Worm (Caenorhabditis elegans) whole organism, mixed stage, embryonic: ENCODE data around the gene ptrg-1.

Experiments
- M03D4.4 ChIP-seq: sonication (generic microtip); optimal IDR thresholded peaks from 2 replicates; lab custom pipeline; 2017; ENCODE audit warnings: mild to moderate bottlenecking, missing genetic modification characterization, missing compliant biosample characterization
- bed-3 ChIP-seq: fragments of 200-800 bp; sonication (Bioruptor generic); optimal IDR thresholded peaks from 3 replicates; lab custom pipeline; 2018; ENCODE audit warnings: mild to moderate bottlenecking, missing genetic modification characterization, moderate library complexity, missing compliant biosample characterization
- blmp-1 ChIP-seq: fragments of 150-350 bp; optimal IDR thresholded peaks from 2 replicates; lab custom pipeline; 2014; ENCODE audit warnings: missing biosample characterization, missing genetic modification characterization
- ceh-39 ChIP-seq: fragments of 150-350 bp; optimal IDR thresholded peaks from 2 replicates; lab custom pipeline; 2014; ENCODE audit warnings: missing biosample characterization, missing genetic modification characterization
- ceh-43 ChIP-seq: fragments of 200-800 bp; sonication (Bioruptor generic); optimal IDR thresholded peaks from 2 replicates; lab custom pipeline; 2018; ENCODE audit warnings: mild to moderate bottlenecking, missing genetic modification characterization, moderate library complexity, missing compliant biosample characterization
- ceh-83 ChIP-seq: fragments of 200-800 bp; sonication (Bioruptor generic); optimal IDR thresholded peaks from 2 replicates; lab custom pipeline; 2018; ENCODE audit warnings: mild to moderate bottlenecking, missing genetic modification characterization, missing compliant biosample characterization
- cnd-1 ChIP-seq: fragments of 200-800 bp; sonication (Bioruptor generic); optimal IDR thresholded peaks from 2 replicates; lab custom pipeline; 2018; ENCODE audit warnings: mild to moderate bottlenecking, missing genetic modification characterization, missing compliant biosample characterization
- drap-1 ChIP-seq: fragments of 200-800 bp; sonication (Bioruptor generic); optimal IDR thresholded peaks from 3 replicates; lab custom pipeline; 2018; ENCODE audit warnings: mild to moderate bottlenecking, missing genetic modification characterization, missing compliant biosample characterization
- elt-1 ChIP-seq: sonication (generic microtip); optimal IDR thresholded peaks from 2 replicates; lab custom pipeline; 2017; ENCODE audit warnings: missing genetic modification characterization, mild to moderate bottlenecking, missing compliant biosample characterization, antibody characterized with exemption, moderate library complexity, borderline replicate concordance; ENCODE audit not compliant: insufficient read depth
- elt-3 ChIP-seq: fragments of 150-350 bp; optimal IDR thresholded peaks from 2 replicates; lab custom pipeline; 2014; ENCODE audit warnings: missing biosample characterization, missing genetic modification characterization
- flh-1 ChIP-seq: fragments of 200-800 bp; sonication (Bioruptor generic); optimal IDR thresholded peaks from 2 replicates; lab custom pipeline; 2018; ENCODE audit warnings: mild to moderate bottlenecking, missing genetic modification characterization, moderate library complexity, missing compliant biosample characterization
- ham-2 ChIP-seq: fragments of 200-800 bp; sonication (Bioruptor generic); optimal IDR thresholded peaks from 2 replicates; lab custom pipeline; 2018; ENCODE audit warnings: mild to moderate bottlenecking, missing genetic modification characterization, missing compliant biosample characterization
- hlh-1 ChIP-seq: fragments of 150-350 bp; optimal IDR thresholded peaks from 2 replicates; lab custom pipeline; 2014; ENCODE audit warnings: missing biosample characterization, missing genetic modification reagents, missing genetic modification characterization
- lin-13 ChIP-seq: fragments of 150-350 bp; optimal IDR thresholded peaks from 2 replicates; lab custom pipeline; 2014; ENCODE audit warnings: missing biosample characterization, missing genetic modification characterization
- lin-32 ChIP-seq: fragments of 200-800 bp; sonication (Bioruptor generic); optimal IDR thresholded peaks from 2 replicates; lab custom pipeline; 2018; ENCODE audit warnings: mild to moderate bottlenecking, missing genetic modification characterization, missing compliant biosample characterization
- lsy-2 ChIP-seq: fragments of 150-350 bp; optimal IDR thresholded peaks from 2 replicates; lab custom pipeline; 2014; ENCODE audit warnings: missing biosample characterization, missing genetic modification characterization
- mab-5 ChIP-seq: fragments of 150-350 bp; optimal IDR thresholded peaks from 2 replicates; lab custom pipeline; 2014; ENCODE audit warnings: missing biosample characterization, missing genetic modification characterization
- mep-1 ChIP-seq: fragments of 150-350 bp; optimal IDR thresholded peaks from 2 replicates; lab custom pipeline; 2017; ENCODE audit warnings: missing biosample characterization, missing genetic modification reagents, missing genetic modification characterization, inconsistent platforms
- mls-2 ChIP-seq: sonication (generic microtip); optimal IDR thresholded peaks from 2 replicates; lab custom pipeline; 2016; ENCODE audit warnings: mild to moderate bottlenecking, missing genetic modification characterization, moderate library complexity, missing compliant biosample characterization
- nhr-12 ChIP-seq: fragments of 150-350 bp; optimal IDR thresholded peaks from 2 replicates; lab custom pipeline; 2014; ENCODE audit warnings: missing biosample characterization, missing genetic modification characterization
- nhr-2 ChIP-seq: fragments of 150-350 bp; optimal IDR thresholded peaks from 2 replicates; lab custom pipeline; 2014; ENCODE audit warnings: missing biosample characterization, missing genetic modification characterization
- nhr-237 ChIP-seq: fragments of 150-350 bp; optimal IDR thresholded peaks from 2 replicates; lab custom pipeline; 2014; ENCODE audit warnings: missing biosample characterization, missing genetic modification characterization
- nhr-28 ChIP-seq: fragments of 150-350 bp; optimal IDR thresholded peaks from 2 replicates; lab custom pipeline; 2014; ENCODE audit warnings: missing biosample characterization, missing genetic modification characterization
- nhr-76 ChIP-seq: sonication (generic microtip); optimal IDR thresholded peaks from 2 replicates; lab custom pipeline; 2017; ENCODE audit warnings: missing biosample characterization, missing genetic modification characterization
- sem-2 ChIP-seq: fragments of 200-800 bp; sonication (Bioruptor generic); optimal IDR thresholded peaks from 2 replicates; lab custom pipeline; 2018; ENCODE audit warnings: mild to moderate bottlenecking, missing genetic modification characterization, missing compliant biosample characterization
- snpc-4 ChIP-seq: fragments of 150-350 bp; optimal IDR thresholded peaks from 2 replicates; lab custom pipeline; 2014; ENCODE audit warnings: missing biosample characterization, missing genetic modification characterization
- tbx-8 ChIP-seq: fragments of 200-800 bp; sonication (Bioruptor generic); optimal IDR thresholded peaks from 2 replicates; lab custom pipeline; 2018; ENCODE audit warnings: mild to moderate bottlenecking, missing genetic modification characterization, moderate library complexity, missing compliant biosample characterization
- unc-120 ChIP-seq: sonication (generic microtip); optimal IDR thresholded peaks from 2 replicates; lab custom pipeline; 2017; ENCODE audit warnings: missing genetic modification characterization, missing compliant biosample characterization; ENCODE audit not compliant: poor library complexity, severe bottlenecking
- unc-62 ChIP-seq: fragments of 150-350 bp; optimal IDR thresholded peaks from 2 replicates; lab custom pipeline; 2014; ENCODE audit warnings: missing biosample characterization, missing genetic modification reagents, missing genetic modification characterization
- zip-8 ChIP-seq: fragments of 150-350 bp; optimal IDR thresholded peaks from 2 replicates; lab custom pipeline; 2014; ENCODE audit warnings: missing biosample characterization, missing genetic modification characterization
- ztf-11 ChIP-seq: fragments of 150-350 bp; optimal IDR thresholded peaks from 2 replicates; lab custom pipeline; 2014; ENCODE audit warnings: missing biosample characterization, missing genetic modification characterization

The ptrg-1 gene

DNA sequence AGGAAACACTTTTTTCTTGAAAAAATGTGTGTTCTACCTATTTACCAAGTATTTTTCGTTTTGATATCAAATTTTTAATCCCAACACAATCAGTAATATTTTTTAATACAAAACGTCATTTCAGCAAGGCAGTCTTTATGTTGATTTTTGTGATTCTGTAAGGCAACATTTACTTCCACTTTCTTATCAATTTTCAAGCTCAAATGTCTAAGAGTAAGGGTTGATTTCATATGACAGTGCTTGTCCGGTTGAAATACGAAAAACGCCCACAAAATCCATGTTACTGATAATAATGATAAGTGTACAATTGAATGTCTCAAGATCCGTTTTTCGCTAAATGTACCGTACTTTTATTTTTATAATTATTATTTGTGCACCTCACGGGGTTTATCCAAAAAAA, 41.9 kb upstream of the ptrg-1 start:
- TF ChIP-seq cnd-1 (tag; lab: Kevin White, UChicago) (no peak), nhr-12 (tag; lab: Kevin White, UChicago) (no peak), elt-3 (tag; lab: Kevin White, UChicago) (no peak), mab-5 (tag; lab: Kevin White, UChicago) (no peak), hlh-1 (no peak), blmp-1 (tag; lab: Kevin White, UChicago) (no peak), drap-1 (GFP tag; lab: Kevin White, UChicago) (no peak), zip-8 (tag; lab: Kevin White, UChicago) (no peak), flh-1 (no peak)

DNA sequence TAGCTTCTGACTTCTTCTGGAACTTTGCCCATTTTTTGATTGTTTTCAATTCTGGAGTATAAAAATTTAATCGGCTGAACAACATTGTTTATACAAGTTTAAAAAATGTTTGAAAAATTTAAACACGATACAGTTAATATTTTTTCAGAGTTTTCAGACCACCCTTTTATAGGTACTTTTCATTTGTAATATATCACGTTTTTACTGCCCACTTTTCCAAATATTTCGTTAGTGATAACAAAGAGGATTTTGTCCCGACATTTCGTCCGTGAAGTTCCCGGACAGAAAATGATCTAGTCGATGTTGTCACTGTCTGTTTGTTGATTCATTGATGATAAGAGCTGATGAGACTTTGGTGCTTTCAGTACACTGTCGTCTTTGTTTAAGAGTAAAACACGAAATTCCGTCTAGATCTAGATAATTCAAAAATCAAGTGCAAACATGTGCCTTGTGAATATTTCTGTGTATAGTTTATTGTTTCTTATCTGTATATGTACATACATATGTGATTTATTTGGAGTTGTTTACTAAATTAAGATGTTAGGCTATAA, 41.1 kb upstream of the ptrg-1 start, which contains the start of gene ech-9:
TSS of gene ech-9 (minus strand) at position 51 of the 551 bp plus-strand sequence.
- no peak for TF ChIP-seq ceh-83 (GFP tag; lab: Kevin White, UChicago)
- no peak for TF ChIP-seq elt-1 (tag; lab: Kevin White, UChicago)
- no peak for TF ChIP-seq lin-13 (tag; lab: Kevin White, UChicago)
- TF ChIP-seq, all 35 proteins: peak for 0

DNA sequence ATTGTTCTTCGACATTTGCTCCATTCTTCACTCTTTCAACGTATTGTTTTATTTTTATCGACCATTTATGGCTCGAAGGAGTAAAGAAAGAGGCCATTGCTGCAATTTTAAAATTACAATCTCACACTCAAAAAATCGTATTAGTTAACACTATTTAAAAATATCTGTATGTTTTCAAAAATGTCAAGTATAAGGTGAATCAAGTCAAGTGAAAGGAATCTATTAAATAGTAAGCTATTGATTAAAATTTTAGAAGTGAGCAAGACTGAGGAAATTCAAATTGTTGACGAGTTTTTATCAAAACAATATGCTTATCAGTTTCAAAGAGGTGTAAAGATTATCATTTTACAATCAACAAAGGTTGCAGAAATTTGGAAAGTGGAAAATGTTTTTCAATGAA, 38.2 kb upstream of the ptrg-1 start, which contains the start of gene F01G10.4:
TSS of gene F01G10.4 (minus strand) at position 101 of the 400 bp plus-strand sequence.
- TF ChIP-seq sem-2 (GFP tag; lab: Kevin White, UChicago): no peak
- no peak for TF ChIP-seq unc-62
- TF ChIP-seq ceh-39 (tag; lab: Kevin White, UChicago): no peak
- TF ChIP-seq mep-1 (tag; lab: Kevin White, UChicago): no peak
- no peak for TF ChIP-seq ceh-43 (GFP tag; lab: Kevin White, UChicago)
- TF ChIP-seq tbx-8 (GFP tag; lab: Kevin White, UChicago): no peak
- no peak for TF ChIP-seq hlh-1
- no peak for TF ChIP-seq snpc-4 (tag; lab: Kevin White, UChicago)
- TF ChIP-seq mls-2: no peak
- no peak for TF ChIP-seq nhr-237
- no peak for TF ChIP-seq mab-5 (tag; lab: Kevin White, UChicago)
- no peak for TF ChIP-seq flh-1
- TF ChIP-seq ham-2 (GFP tag; lab: Kevin White, UChicago): no peak
- no peak for TF ChIP-seq lsy-2 (tag; lab: Kevin White, UChicago)
- no peak for TF ChIP-seq nhr-2
- TF ChIP-seq, all 35 proteins: peak for 0

DNA sequence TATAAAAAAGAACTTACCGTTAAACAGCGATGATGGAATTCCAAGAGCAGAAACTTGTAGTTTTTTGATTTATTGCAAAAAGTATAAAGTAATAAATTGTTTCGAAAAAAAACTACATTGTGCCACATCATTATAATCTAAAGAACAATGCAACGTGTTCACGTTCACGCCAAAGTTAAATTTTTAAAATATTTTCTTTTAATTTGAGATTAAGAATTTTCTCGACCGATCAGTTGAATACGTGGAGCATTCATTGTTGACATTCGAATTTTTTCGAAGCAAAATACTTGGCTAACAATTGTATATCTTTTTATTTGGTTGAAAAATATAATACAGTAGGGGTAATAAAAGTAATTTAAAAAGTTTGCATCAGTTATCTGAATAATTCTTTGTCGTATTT, 36.7 kb upstream of the ptrg-1 start, which contains the start of gene F01G10.5:
TSS of gene F01G10.5 (minus strand) at position 101 of the 400 bp plus-strand sequence.
- TF ChIP-seq ztf-11 (tag; lab: Kevin White, UChicago) (no peak), nhr-76 (tag; lab: Kevin White, UChicago) (no peak), ceh-39 (tag; lab: Kevin White, UChicago) (no peak), cnd-1 (tag; lab: Kevin White, UChicago) (no peak), nhr-12 (tag; lab: Kevin White, UChicago) (no peak)

DNA sequence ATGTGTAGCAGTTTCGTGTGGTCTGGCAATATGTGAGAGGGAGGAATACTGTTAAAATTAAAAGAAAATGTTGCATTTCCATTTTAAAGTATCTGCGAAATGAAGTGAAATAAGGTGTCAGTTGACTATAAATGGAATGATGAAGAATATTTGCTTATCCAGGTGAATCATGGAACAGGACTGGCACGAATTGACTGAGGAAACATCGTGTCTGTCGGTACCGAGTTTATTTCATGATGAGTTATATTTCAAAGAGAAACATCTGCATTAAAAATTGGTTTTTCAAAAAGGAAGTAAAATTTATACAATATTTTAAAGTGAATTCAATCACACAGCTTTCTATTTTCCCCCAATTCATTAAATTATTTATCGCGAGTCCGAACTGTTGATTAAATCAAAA, 33.3 kb upstream of the ptrg-1 start, which contains the start of gene F01G10.6:
TSS of gene F01G10.6 (minus strand) at position 101 of the 400 bp plus-strand sequence.
- TF ChIP-seq nhr-76 (tag; lab: Kevin White, UChicago) (no peak), ceh-39 (tag; lab: Kevin White, UChicago) (no peak), lin-13 (tag; lab: Kevin White, UChicago) (no peak), ceh-83 (GFP tag; lab: Kevin White, UChicago) (no peak), unc-120 (tag; lab: Kevin White, UChicago) (no peak), ham-2 (GFP tag; lab: Kevin White, UChicago) (no peak), bed-3 (GFP tag; lab: Kevin White, UChicago) (no peak), drap-1 (GFP tag; lab: Kevin White, UChicago) (no peak), flh-1 (no peak), ztf-11 (tag; lab: Kevin White, UChicago) (no peak), nhr-237 (no peak)

DNA sequence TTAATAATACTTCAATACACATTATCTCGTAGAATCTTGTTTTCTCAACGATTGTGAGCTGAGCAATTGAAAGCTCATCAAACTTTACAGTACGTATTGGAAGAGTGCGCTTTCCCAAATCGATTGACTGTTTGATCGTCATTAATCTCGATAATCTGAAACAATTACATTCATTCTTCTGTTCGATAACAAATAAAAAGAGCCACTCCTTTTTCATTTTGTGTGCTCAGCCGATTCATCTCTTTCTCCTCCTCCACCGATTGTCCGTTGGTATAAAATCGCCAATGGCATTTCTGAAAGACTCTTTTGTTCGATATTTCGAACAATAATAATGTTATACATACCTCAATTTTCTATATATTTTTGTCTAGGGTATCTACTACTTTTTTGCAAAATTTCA, 29.5 kb upstream of the ptrg-1 start, which contains the start of gene nas-12:
TSS of gene nas-12 (plus strand) at position 301 of the 400 bp plus-strand sequence.
- TF ChIP-seq lsy-2 (tag; lab: Kevin White, UChicago) (no peak), nhr-237 (no peak), nhr-2 (no peak), M03D4.4 (tag; lab: Kevin White, UChicago) (no peak), ztf-11 (tag; lab: Kevin White, UChicago) (no peak), lin-32 (GFP tag; lab: Kevin White, UChicago) (no peak), mab-5 (tag; lab: Kevin White, UChicago) (no peak), nhr-76 (tag; lab: Kevin White, UChicago) (no peak), mls-2 (no peak), elt-1 (tag; lab: Kevin White, UChicago) (no peak), nhr-28 (no peak), hlh-1 (no peak), ceh-83 (GFP tag; lab: Kevin White, UChicago) (no peak)
